Worm (Caenorhabditis elegans): Measurements from ENCODE around the gene B0310.3.

B0310.3 gene

ce11 chrX:520881-521280 is at the start of gene B0310.3:
Gene B0310.3 (minus strand): TSS chrX:520981.
- TF ChIP-seq W03F9.2 (tag; optimal IDR thresholded peaks at IDR 0.05) (no peak), dao-5 (tag; optimal IDR thresholded peaks at IDR 0.05) (no peak), him-1 (tag; optimal IDR thresholded peaks at IDR 0.05) (no peak)

DNA sequence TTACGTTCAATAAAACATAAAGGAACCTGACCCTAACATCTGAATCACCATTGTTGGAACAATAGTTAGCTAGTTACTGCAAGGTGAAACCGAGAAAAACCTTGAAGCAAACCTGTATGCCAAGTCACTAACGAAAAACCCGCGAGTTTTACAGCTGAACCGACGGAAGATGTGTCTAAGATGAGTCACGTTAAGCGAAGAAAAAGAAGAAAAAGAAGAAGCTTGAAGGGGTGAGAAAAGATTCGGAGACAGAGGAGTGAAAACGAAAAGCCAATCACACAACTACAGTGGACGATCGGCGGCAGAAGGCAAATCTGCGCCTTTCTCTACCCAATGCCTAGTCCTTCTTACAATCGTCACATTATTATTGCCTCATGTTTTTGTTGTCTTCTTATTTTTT is 37.1 kb upstream of the B0310.3 start, which contains the start of gene nas-38:
TSS of gene nas-38 (plus strand) at position 301 of the 400 bp plus-strand sequence.
- TF ChIP-seq dao-5 (tag; optimal IDR thresholded peaks at IDR 0.05) (no peak), him-1 (tag; optimal IDR thresholded peaks at IDR 0.05) (no peak), W03F9.2 (tag; optimal IDR thresholded peaks at IDR 0.05) (no peak)

DNA sequence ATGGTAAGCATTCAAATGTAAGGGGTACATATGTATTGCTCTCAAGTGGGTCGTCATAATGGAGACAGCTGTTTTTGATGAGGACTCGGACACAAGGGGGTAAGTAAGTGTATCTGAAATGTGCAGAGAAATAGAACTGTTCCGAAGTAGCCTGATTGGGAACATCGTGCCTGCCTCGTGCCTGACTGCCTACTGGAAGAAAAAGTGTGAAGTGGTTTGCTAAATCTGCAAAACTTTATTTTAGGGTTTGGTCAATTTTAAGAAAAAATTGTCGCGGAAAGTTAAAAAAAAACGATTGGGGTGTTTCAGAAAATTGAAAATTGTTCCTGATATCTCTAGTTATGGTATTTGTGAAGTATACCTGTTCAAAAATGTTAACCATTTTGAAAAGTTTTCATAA is 36.4 kb upstream of the B0310.3 start, which contains the start of gene hlh-19:
TSS of gene hlh-19 (minus strand) at position 101 of the 400 bp plus-strand sequence.
- TF ChIP-seq dao-5 (tag; optimal IDR thresholded peaks at IDR 0.05) (no peak), W03F9.2 (tag; optimal IDR thresholded peaks at IDR 0.05) (no peak), him-1 (tag; optimal IDR thresholded peaks at IDR 0.05) (no peak)

DNA sequence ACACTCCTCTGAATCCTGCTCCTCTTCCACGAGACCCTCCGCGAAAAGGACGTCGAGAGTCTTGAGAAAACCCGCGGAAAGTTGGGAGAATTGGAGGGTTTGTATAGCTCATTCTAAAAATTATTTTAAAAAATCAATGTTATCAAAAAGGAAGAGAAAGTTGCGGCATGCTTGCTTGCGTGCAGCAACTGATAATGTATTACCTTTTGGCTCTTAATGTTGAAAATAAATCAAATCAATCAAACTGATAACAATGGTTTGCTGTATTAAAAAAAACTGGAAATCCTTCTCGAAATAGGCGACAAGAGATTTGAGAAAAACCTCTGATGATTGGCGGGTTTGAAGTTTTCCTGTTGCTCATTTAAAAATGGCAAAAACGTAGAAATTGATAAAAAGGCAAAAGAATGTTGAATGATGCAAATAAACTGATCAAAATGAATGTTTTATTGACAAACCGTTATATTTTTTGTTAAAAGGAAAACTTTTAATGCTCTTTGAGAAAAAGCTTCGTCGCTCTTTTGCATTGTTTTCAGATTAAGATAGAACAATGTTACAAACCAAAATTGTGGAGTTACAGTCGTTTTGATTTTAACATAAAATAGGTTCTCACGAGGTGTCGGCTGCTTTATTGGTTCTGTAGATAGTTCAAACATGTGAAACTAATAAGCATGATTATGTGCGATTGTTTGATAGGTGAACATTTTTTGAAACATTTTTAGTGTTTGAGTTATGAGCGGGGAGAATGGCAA is 34.4 kb upstream of the B0310.3 start:
- TF ChIP-seq W03F9.2 (tag; optimal IDR thresholded peaks at IDR 0.05) (no peak), dao-5 (tag; optimal IDR thresholded peaks at IDR 0.05) (no peak), him-1 (tag; optimal IDR thresholded peaks at IDR 0.05) (no peak)

DNA sequence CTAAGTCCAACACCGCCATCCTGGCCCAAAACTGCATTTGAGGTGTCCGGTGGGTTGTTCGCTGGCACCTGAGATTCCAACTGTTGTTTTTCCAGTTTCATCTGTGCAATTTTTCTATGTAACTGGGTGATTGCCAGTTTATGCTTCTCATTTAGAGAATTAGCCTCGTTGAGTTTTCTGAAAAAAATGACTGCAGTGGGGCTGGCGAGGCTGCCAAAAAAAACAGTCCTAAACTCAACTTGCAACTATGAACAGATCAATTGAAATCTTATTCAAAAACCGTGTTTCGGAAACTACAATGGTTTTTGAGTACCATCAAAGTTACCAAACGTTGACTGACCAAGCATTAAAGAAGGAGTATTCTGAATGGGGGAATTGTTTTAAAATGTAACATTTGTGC is 33.1 kb upstream of the B0310.3 start, which contains the start of gene F57C12.6:
TSS of gene F57C12.6 (minus strand) at position 101 of the 400 bp plus-strand sequence.
- TF ChIP-seq dao-5 (tag; optimal IDR thresholded peaks at IDR 0.05) (no peak), W03F9.2 (tag; optimal IDR thresholded peaks at IDR 0.05) (no peak), him-1 (tag; optimal IDR thresholded peaks at IDR 0.05) (no peak)

- TF ChIP-seq dao-5 (tag; optimal IDR thresholded peaks at IDR 0.05): no peak
These were observed 32.6 kb upstream of the B0310.3 start for ce11 chrX:553420-553819.

- TF ChIP-seq him-1 (tag; optimal IDR thresholded peaks at IDR 0.05) (no peak), dao-5 (tag; optimal IDR thresholded peaks at IDR 0.05) (no peak), W03F9.2 (tag; optimal IDR thresholded peaks at IDR 0.05) (no peak)
These were observed 30.5 kb upstream of the B0310.3 start, which contains the start of gene F57C12.2 for ce11 chrX:551175-551729. Gene F57C12.2 (minus strand): TSS chrX:551392.

- no peak for TF ChIP-seq dao-5 (tag; optimal IDR thresholded peaks at IDR 0.05)
- TF ChIP-seq W03F9.2 (tag; optimal IDR thresholded peaks at IDR 0.05): no peak
- TF ChIP-seq him-1 (tag; optimal IDR thresholded peaks at IDR 0.05): no peak
These were observed 22.0 kb upstream of the B0310.3 start, which contains the start of gene F28C10.1 for ce11 chrX:542807-543206. Gene F28C10.1 (plus strand): TSS chrX:543107.

- TF ChIP-seq dao-5 (tag; optimal IDR thresholded peaks at IDR 0.05) (no peak), him-1 (tag; optimal IDR thresholded peaks at IDR 0.05) (no peak), W03F9.2 (tag; optimal IDR thresholded peaks at IDR 0.05) (no peak)
These were observed 17.3 kb upstream of the B0310.3 start for ce11 chrX:538083-538482.

ce11 chrX:536365-536764 is 15.6 kb upstream of the B0310.3 start:
- TF ChIP-seq him-1 (tag; optimal IDR thresholded peaks at IDR 0.05) (no peak), dao-5 (tag; optimal IDR thresholded peaks at IDR 0.05) (no peak), W03F9.2 (tag; optimal IDR thresholded peaks at IDR 0.05) (no peak)

DNA sequence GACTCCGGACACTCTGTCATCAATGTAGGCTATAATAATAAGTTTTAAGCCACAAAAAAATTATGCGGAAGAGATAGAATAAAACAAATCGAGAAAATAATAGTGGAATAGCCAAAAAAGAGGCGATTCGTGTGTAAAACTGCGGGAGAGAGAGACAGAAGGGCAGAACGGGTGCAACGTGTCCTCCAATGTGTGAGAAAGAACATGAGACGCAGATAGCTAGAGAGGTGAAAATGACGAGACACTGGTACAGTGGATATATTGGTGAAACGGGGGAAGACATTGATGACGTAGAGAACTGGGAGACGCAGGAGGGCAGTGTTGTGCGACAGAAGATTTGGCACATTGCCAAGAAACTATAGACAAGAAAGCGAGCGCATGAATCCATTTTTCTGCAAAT is 14.9 kb upstream of the B0310.3 start, which contains the start of gene F28C10.3:
TSS of gene F28C10.3 (minus strand) at position 101 of the 400 bp plus-strand sequence.
- no peak for TF ChIP-seq W03F9.2 (tag; optimal IDR thresholded peaks at IDR 0.05)

ce11 chrX:530909-531308 is 10.1 kb upstream of the B0310.3 start, which contains the start of gene B0310.6:
Gene B0310.6 (minus strand): TSS chrX:531009.
- TF ChIP-seq him-1 (tag; optimal IDR thresholded peaks at IDR 0.05) (no peak), W03F9.2 (tag; optimal IDR thresholded peaks at IDR 0.05) (no peak), dao-5 (tag; optimal IDR thresholded peaks at IDR 0.05) (no peak)

DNA sequence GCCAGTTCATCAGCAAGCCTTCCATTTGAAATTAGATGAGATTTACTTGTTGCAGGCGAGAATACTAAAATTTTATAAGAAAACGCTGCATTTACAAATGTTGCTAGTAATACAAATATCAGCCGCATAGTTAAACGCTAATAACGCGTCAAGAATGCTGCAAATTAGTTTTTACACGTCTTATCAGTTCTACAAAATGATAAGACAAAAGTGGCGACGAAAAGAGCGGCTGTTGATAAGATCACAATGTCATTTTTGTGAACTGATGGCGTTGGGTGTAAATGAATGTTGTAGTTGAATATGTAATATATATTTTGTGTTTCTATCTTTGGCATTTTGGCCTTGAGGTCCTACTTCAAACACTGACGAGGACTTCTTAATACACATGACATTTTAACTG is 9.2 kb upstream of the B0310.3 start, which contains the start of gene ugt-46:
TSS of gene ugt-46 (minus strand) at position 279 of the 400 bp plus-strand sequence.
- no peak for TF ChIP-seq him-1 (tag; optimal IDR thresholded peaks at IDR 0.05)
- TF ChIP-seq W03F9.2 (tag; optimal IDR thresholded peaks at IDR 0.05): no peak
- TF ChIP-seq dao-5 (tag; optimal IDR thresholded peaks at IDR 0.05): no peak

DNA sequence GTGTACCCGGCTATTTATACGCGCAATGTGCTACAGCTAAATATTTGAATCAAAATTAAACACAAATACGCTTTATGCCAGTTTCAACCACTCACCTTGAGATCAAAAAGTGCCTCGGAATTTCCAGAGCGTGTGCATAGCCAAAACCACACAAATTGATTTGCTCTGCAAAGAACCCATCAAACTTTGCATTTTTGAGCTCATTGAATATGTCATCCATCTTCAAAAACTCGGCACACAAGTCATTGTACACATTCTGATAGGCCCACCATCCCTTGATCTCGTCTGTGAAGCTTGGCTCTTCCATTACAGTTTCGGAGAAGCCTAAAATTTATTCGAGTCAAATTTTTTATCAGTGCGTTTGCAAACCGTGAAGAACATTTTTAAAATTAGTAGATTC is 8.6 kb upstream of the B0310.3 start:
- TF ChIP-seq him-1 (tag; optimal IDR thresholded peaks at IDR 0.05) (no peak), dao-5 (tag; optimal IDR thresholded peaks at IDR 0.05) (no peak)
